Fruit fly (Drosophila melanogaster) whole organism, embryonic: ENCODE results near the gene CG15803.

Experiments
- Adf1 ChIP-seq: fragments of 200-800 bp; sonication (Bioruptor generic); IDR thresholded peaks from 2 replicates; pipeline ENCODE4 v1.3.6; 2022; ENCODE audit warnings: missing biosample characterization, missing genetic modification characterization
- Atf3 ChIP-seq: fragments of 200-800 bp; sonication (Bioruptor generic); optimal IDR thresholded peaks from 3 replicates; lab custom pipeline; 2016; ENCODE audit warnings: missing biosample characterization, missing genetic modification characterization
- Atf6 ChIP-seq: fragments of 200-800 bp; sonication (Bioruptor generic); IDR thresholded peaks from 2 replicates; pipeline ENCODE4 v1.3.6; 2022; ENCODE audit warnings: missing biosample characterization, missing genetic modification characterization
- BEAF-32 ChIP-seq: fragments of 200-800 bp; sonication (Bioruptor generic); optimal IDR thresholded peaks from 3 replicates; lab custom pipeline; 2017; ENCODE audit warnings: missing biosample characterization, missing genetic modification characterization, mild to moderate bottlenecking, moderate library complexity, missing genetic modification reagents
- CG10321 ChIP-seq: fragments of 200-800 bp; sonication (Bioruptor generic); IDR thresholded peaks from 2 replicates; pipeline ENCODE4 v1.3.6; 2022; ENCODE audit warnings: missing biosample characterization, missing genetic modification characterization
- CG12236 ChIP-seq: fragments of 200-800 bp; sonication (Bioruptor generic); optimal IDR thresholded peaks from 2 replicates; lab custom pipeline; 2016; ENCODE audit warnings: missing biosample characterization, missing genetic modification characterization
- CG12769 ChIP-seq: fragments of 200-800 bp; sonication (Bioruptor generic); optimal IDR thresholded peaks from 2 replicates; lab custom pipeline; 2019; ENCODE audit warnings: missing biosample characterization, mild to moderate bottlenecking, missing genetic modification characterization, moderate library complexity
- CG12942 ChIP-seq: fragments of 200-800 bp; sonication (Bioruptor generic); optimal IDR thresholded peaks from 3 replicates; lab custom pipeline; 2016; ENCODE audit warnings: missing biosample characterization, missing genetic modification characterization
- CG13296 ChIP-seq: fragments of 200-800 bp; sonication (Bioruptor generic); optimal IDR thresholded peaks from 3 replicates; lab custom pipeline; 2018; ENCODE audit warnings: missing biosample characterization, mild to moderate bottlenecking, missing genetic modification characterization
- CG14667 ChIP-seq: fragments of 200-800 bp; sonication (Bioruptor generic); IDR thresholded peaks from 2 replicates; pipeline ENCODE4 v1.3.6; 2022; ENCODE audit warnings: missing biosample characterization, missing genetic modification characterization
- CG17802 ChIP-seq: fragments of 200-800 bp; sonication (Bioruptor generic); optimal IDR thresholded peaks from 2 replicates; lab custom pipeline; 2018; ENCODE audit warnings: missing biosample characterization, mild to moderate bottlenecking, missing genetic modification characterization, moderate library complexity
- CG31365 ChIP-seq: fragments of 200-800 bp; sonication (Bioruptor generic); optimal IDR thresholded peaks from 2 replicates; lab custom pipeline; 2018; ENCODE audit warnings: missing biosample characterization, mild to moderate bottlenecking, missing genetic modification characterization
- CG4617 ChIP-seq: fragments of 200-800 bp; sonication (Bioruptor generic); optimal IDR thresholded peaks from 3 replicates; lab custom pipeline; 2016; ENCODE audit warnings: missing biosample characterization, missing genetic modification characterization, borderline replicate concordance
- CG7556 ChIP-seq: fragments of 200-800 bp; sonication (Bioruptor generic); optimal IDR thresholded peaks from 2 replicates; lab custom pipeline; 2017; ENCODE audit warnings: missing biosample characterization, mild to moderate bottlenecking, missing genetic modification characterization
- CG7786 ChIP-seq: fragments of 200-800 bp; sonication (Bioruptor generic); optimal IDR thresholded peaks from 2 replicates; lab custom pipeline; 2016; ENCODE audit warnings: missing biosample characterization, missing genetic modification characterization
- CG7928 ChIP-seq: fragments of 200-800 bp; sonication (Bioruptor generic); optimal IDR thresholded peaks from 2 replicates; lab custom pipeline; 2017; ENCODE audit warnings: missing biosample characterization, mild to moderate bottlenecking, missing genetic modification characterization
- CG8944 ChIP-seq: fragments of 200-800 bp; sonication (Bioruptor generic); optimal IDR thresholded peaks from 3 replicates; lab custom pipeline; 2016; ENCODE audit warnings: missing biosample characterization, missing genetic modification characterization
- D ChIP-seq, 2 experiments: fragments of 200-800 bp in 1 of 2; fragments of >200 bp in 1 of 2; sonication (Bioruptor generic) in 1 of 2; optimal IDR thresholded peaks; 2 replicates in 1 of 2; 3 replicates in 1 of 2; lab custom pipeline; 2017; ENCODE audit warnings: mild to moderate bottlenecking in 1 of 2, missing biosample characterization in 1 of 2, missing genetic modification characterization in 1 of 2, missing genetic modification reagents in 1 of 2
- Drgx ChIP-seq: fragments of 200-800 bp; sonication (Bioruptor generic); IDR thresholded peaks from 2 replicates; pipeline ENCODE4 v1.3.6; 2022; ENCODE audit warnings: missing biosample characterization, missing genetic modification characterization
- HLH4C ChIP-seq: fragments of 200-800 bp; sonication (Bioruptor generic); IDR thresholded peaks from 3 replicates; pipeline ENCODE4 v1.3.6; 2022; ENCODE audit warnings: missing biosample characterization, missing genetic modification characterization; ENCODE audit not compliant: partially characterized antibody
- Hr78 ChIP-seq, 2 experiments: fragments of 200-800 bp in 1 of 2; fragments of >200 bp in 1 of 2; sonication (Bioruptor generic) in 1 of 2; optimal IDR thresholded peaks; 2 replicates each; lab custom pipeline; 2017 to 2019; ENCODE audit warnings: missing biosample characterization in 2 of 2, missing genetic modification characterization in 2 of 2, mild to moderate bottlenecking in 1 of 2, moderate library complexity in 1 of 2
- Lhr ChIP-seq: fragments of 200-800 bp; sonication (Bioruptor generic); optimal IDR thresholded peaks from 3 replicates; lab custom pipeline; 2017; ENCODE audit warnings: mild to moderate bottlenecking, missing biosample characterization, missing genetic modification reagents, missing genetic modification characterization
- NK7.1 ChIP-seq: fragments of 200-800 bp; sonication (Bioruptor generic); optimal IDR thresholded peaks from 3 replicates; lab custom pipeline; 2016; ENCODE audit warnings: missing biosample characterization, missing genetic modification characterization
- Neu2 ChIP-seq: fragments of 200-800 bp; sonication (Bioruptor generic); optimal IDR thresholded peaks from 3 replicates; lab custom pipeline; 2016; ENCODE audit warnings: missing biosample characterization, missing genetic modification characterization, borderline replicate concordance
- Oli ChIP-seq: fragments of 200-800 bp; sonication (Bioruptor generic); optimal IDR thresholded peaks from 2 replicates; lab custom pipeline; 2018; ENCODE audit warnings: missing biosample characterization, mild to moderate bottlenecking, missing genetic modification characterization, moderate library complexity
- Optix ChIP-seq: fragments of 200-800 bp; sonication (Bioruptor generic); IDR thresholded peaks from 3 replicates; pipeline ENCODE4 v1.3.6; 2022; ENCODE audit warnings: missing biosample characterization, missing genetic modification characterization
- Rfx ChIP-seq: fragments of 200-800 bp; sonication (Bioruptor generic); IDR thresholded peaks from 2 replicates; pipeline ENCODE4 v1.3.6; 2022; ENCODE audit warnings: missing biosample characterization, missing genetic modification characterization
- Sin3A ChIP-seq: fragments of >200 bp; optimal IDR thresholded peaks from 2 replicates; lab custom pipeline; 2018
- Ssrp ChIP-seq: fragments of 200-800 bp; sonication (Bioruptor generic); optimal IDR thresholded peaks from 2 replicates; lab custom pipeline; 2018; ENCODE audit warnings: missing biosample characterization, mild to moderate bottlenecking, missing genetic modification characterization, moderate library complexity
- ato ChIP-seq: fragments of 200-800 bp; sonication (Bioruptor generic); IDR thresholded peaks from 2 replicates; pipeline ENCODE4 v1.3.6; 2022; ENCODE audit warnings: missing biosample characterization, missing genetic modification characterization; ENCODE audit not compliant: partially characterized antibody
- crol ChIP-seq: fragments of 200-800 bp; sonication (Bioruptor generic); IDR thresholded peaks from 2 replicates; pipeline ENCODE4 v1.3.6; 2022; ENCODE audit warnings: missing biosample characterization, missing genetic modification characterization
- emc ChIP-seq: fragments of 200-800 bp; sonication (Bioruptor generic); optimal IDR thresholded peaks from 2 replicates; lab custom pipeline; 2016; ENCODE audit warnings: missing biosample characterization, missing genetic modification characterization
- fd3F ChIP-seq: fragments of 200-800 bp; sonication (Bioruptor generic); optimal IDR thresholded peaks from 2 replicates; lab custom pipeline; 2018; ENCODE audit warnings: missing biosample characterization, mild to moderate bottlenecking, missing genetic modification characterization, moderate library complexity
- gcm ChIP-seq: fragments of 200-800 bp; sonication (Bioruptor generic); optimal IDR thresholded peaks from 2 replicates; lab custom pipeline; 2019; ENCODE audit warnings: missing biosample characterization, mild to moderate bottlenecking, missing genetic modification characterization, moderate library complexity
- gem ChIP-seq: fragments of 200-800 bp; sonication (Bioruptor generic); optimal IDR thresholded peaks from 2 replicates; lab custom pipeline; 2019; ENCODE audit warnings: missing biosample characterization, mild to moderate bottlenecking, missing genetic modification characterization, moderate library complexity
- gfzf ChIP-seq: fragments of 200-800 bp; sonication (Bioruptor generic); optimal IDR thresholded peaks from 2 replicates; lab custom pipeline; 2016; ENCODE audit warnings: missing biosample characterization, mild to moderate bottlenecking, missing genetic modification characterization, moderate library complexity
- hb ChIP-seq: fragments of 200-800 bp; sonication (Bioruptor generic); IDR thresholded peaks from 3 replicates; pipeline ENCODE4 v1.3.6; 2022; ENCODE audit warnings: missing biosample characterization, missing genetic modification characterization; ENCODE audit not compliant: partially characterized antibody
- ken ChIP-seq: fragments of 200-800 bp; sonication (Bioruptor generic); IDR thresholded peaks from 3 replicates; pipeline ENCODE4 v1.3.6; 2022; ENCODE audit warnings: missing biosample characterization, missing genetic modification characterization
- lab ChIP-seq: fragments of 200-800 bp; sonication (Bioruptor generic); optimal IDR thresholded peaks from 3 replicates; lab custom pipeline; 2017; ENCODE audit warnings: missing biosample characterization, missing genetic modification characterization, mild to moderate bottlenecking, moderate library complexity, missing genetic modification reagents
- nerfin-1 ChIP-seq: fragments of 200-800 bp; sonication (Bioruptor generic); optimal IDR thresholded peaks from 3 replicates; lab custom pipeline; 2019; ENCODE audit warnings: missing biosample characterization, mild to moderate bottlenecking, missing genetic modification characterization, moderate library complexity
- oc ChIP-seq: fragments of 200-800 bp; sonication (Bioruptor generic); optimal IDR thresholded peaks from 2 replicates; lab custom pipeline; 2018; ENCODE audit warnings: missing biosample characterization, mild to moderate bottlenecking, missing genetic modification characterization, moderate library complexity
- phol ChIP-seq: fragments of 200-800 bp; sonication (Bioruptor generic); optimal IDR thresholded peaks from 3 replicates; lab custom pipeline; 2018; ENCODE audit warnings: missing biosample characterization, mild to moderate bottlenecking, missing genetic modification characterization, moderate library complexity
- pnt ChIP-seq: fragments of 200-800 bp; sonication (Bioruptor generic); optimal IDR thresholded peaks from 3 replicates; lab custom pipeline; 2016; ENCODE audit warnings: missing biosample characterization, missing genetic modification characterization
- psq ChIP-seq: fragments of 200-800 bp; sonication (Bioruptor generic); optimal IDR thresholded peaks from 2 replicates; lab custom pipeline; 2017; ENCODE audit warnings: missing biosample characterization, missing genetic modification characterization
- rib ChIP-seq: fragments of 200-800 bp; sonication (Bioruptor generic); IDR thresholded peaks from 2 replicates; pipeline ENCODE4 v1.3.6; 2022; ENCODE audit warnings: missing biosample characterization, missing genetic modification characterization
- schlank ChIP-seq: fragments of 200-800 bp; sonication (Bioruptor generic); optimal IDR thresholded peaks from 2 replicates; lab custom pipeline; 2018; ENCODE audit warnings: missing biosample characterization, mild to moderate bottlenecking, missing genetic modification characterization
- sens-2 ChIP-seq: fragments of 200-800 bp; sonication (Bioruptor generic); IDR thresholded peaks from 2 replicates; pipeline ENCODE4 v1.3.6; 2022; ENCODE audit warnings: missing biosample characterization, missing genetic modification characterization
- sug ChIP-seq: fragments of 200-800 bp; optimal IDR thresholded peaks from 2 replicates; lab custom pipeline; 2019; ENCODE audit warnings: missing biosample characterization, mild to moderate bottlenecking, missing genetic modification characterization, moderate library complexity

The CG15803 gene

DNA sequence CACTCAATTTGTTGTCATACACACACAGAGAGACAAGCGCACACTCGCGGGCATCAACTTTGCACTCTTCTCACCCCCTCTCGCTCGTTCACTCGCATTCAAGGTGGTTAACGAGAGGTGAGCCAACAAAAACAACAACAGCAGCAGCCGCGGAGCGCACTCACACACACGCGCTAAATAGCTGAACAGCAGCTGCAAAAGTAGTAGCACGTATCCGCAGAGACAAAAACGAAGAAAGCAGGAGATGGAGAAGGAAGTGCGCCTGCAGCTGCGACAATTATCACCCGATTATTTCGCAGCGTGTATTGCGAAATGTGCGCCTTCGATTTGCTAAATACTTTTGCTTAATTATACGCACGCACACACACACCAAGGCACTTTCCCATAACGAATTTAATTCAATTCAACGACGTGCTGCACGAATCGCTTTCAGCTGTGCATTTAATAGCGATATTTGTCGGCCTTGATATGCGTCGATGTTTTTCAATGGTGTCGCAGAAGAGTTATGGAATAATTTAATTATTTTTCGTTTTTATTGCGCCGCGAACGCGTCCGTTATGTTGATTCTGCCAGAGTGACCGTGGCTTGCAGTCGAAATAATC is 62.1 kb downstream of the CG15803 start (continued):
- TF ChIP-seq nerfin-1 (peak; percentile 95), CG12769 (tag; lab: Kevin White, UChicago) (peak; percentile 16), Neu2 (no peak), ato (GFP tag; lab: Robert Waterston, UW) (no peak), Rfx (GFP tag; lab: Robert Waterston, UW) (peak; percentile 56), gem (tag; lab: Kevin White, UChicago) (no peak), HLH4C (no peak), rib (peak; percentile 84), Ssrp (no peak), crol (GFP tag; lab: Robert Waterston, UW) (peak; percentile 96), phol (tag; lab: Kevin White, UChicago) (no peak), Sin3A (no peak), psq (no peak), lab (GFP tag; lab: Kevin White, UChicago) (no peak), Lhr (GFP tag; lab: Kevin White, UChicago) (no peak)

DNA sequence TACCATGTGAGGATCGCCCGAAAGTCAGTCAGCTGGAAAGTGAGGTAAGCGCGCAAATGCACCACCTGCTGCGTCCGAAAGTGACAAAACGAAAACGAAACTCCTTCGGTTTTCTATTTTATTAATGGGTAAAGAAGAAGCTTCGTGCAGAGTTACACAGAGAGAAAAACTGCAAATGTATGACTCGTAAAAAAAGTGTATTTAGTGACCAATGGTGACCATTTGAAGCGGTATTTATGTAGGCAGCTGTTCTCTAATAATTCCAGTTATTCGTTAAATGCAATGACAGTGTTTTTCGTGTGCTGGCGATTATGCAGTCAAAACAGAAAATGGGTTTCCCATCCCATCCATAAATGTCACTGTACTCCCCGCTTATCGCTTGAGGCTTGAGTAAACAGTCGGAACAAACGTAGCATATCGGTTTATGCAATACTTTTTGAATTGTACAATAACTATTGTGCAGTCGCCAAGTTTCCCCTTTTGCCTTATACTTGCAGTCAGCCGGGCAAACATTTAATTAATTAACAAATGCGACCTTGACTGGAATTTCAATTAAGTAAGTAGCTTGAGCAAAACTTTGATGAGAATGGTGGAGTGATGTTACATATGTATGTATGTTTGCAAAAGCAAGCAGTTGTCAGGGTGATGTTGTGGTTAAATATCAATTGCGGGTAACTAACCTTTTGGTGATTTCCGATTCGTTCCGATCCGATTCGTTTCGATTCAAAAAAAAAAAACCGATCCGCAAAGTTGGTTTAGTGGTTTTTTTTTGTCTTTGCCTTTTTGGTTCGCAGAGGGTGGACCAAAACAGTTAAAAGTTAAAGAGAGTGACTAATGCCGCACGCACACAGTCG is 62.9 kb downstream of the CG15803 start:
- TF ChIP-seq D (optimal IDR thresholded peaks at IDR 0.05; lab: Kevin White, UChicago) (no peak), D (GFP tag; optimal IDR thresholded peaks at IDR 0.05; lab: Kevin White, UChicago) (no peak), CG4617 (GFP tag; lab: Kevin White, UChicago) (no peak), pnt (GFP tag; lab: Kevin White, UChicago) (no peak), Atf3 (no peak), schlank (tag; lab: Kevin White, UChicago) (no peak), CG12236 (GFP tag; lab: Kevin White, UChicago) (no peak), emc (GFP tag; lab: Kevin White, UChicago) (no peak), CG17802 (tag; lab: Kevin White, UChicago) (no peak), sens-2 (GFP tag; lab: Robert Waterston, UW) (no peak), CG7786 (no peak), CG7928 (GFP tag; lab: Kevin White, UChicago) (no peak), CG31365 (tag; lab: Kevin White, UChicago) (no peak), gcm (GFP tag; lab: Kevin White, UChicago) (no peak), Drgx (GFP tag; lab: Robert Waterston, UW) (no peak), Atf6 (GFP tag; lab: Robert Waterston, UW) (no peak), CG14667 (GFP tag; lab: Robert Waterston, UW) (no peak), fd3F (GFP tag; lab: Kevin White, UChicago) (no peak), Hr78 (GFP tag; optimal IDR thresholded peaks at IDR 0.05; lab: Kevin White, UChicago) (no peak), Optix (GFP tag; lab: Robert Waterston, UW) (peak; percentile 28; the same call in 1 of the 3 replicates), NK7.1 (no peak), CG12942 (GFP tag; lab: Kevin White, UChicago) (no peak), CG8944 (no peak), gfzf (no peak), sug (tag; lab: Kevin White, UChicago) (no peak), CG13296 (GFP tag; lab: Kevin White, UChicago) (no peak), hb (GFP tag; lab: Robert Waterston, UW) (no peak), CG10321 (GFP tag; lab: Robert Waterston, UW) (no peak), Oli (no peak), BEAF-32 (no peak), ken (GFP tag; lab: Robert Waterston, UW) (0 out of 3 replicates have a peak, but pooled peaks have one; percentile 55), oc (no peak), CG7556 (GFP tag; lab: Kevin White, UChicago) (no peak), Adf1 (GFP tag; lab: Robert Waterston, UW) (no peak)
